Worm (Caenorhabditis elegans) whole organism, young adult: ENCODE data around the gene R13A1.5.

Source experiments
- B0035.1 ChIP-seq: sonication (generic microtip); optimal IDR thresholded peaks from 2 replicates; lab custom pipeline; 2016; ENCODE audit warnings: missing genetic modification characterization, mild to moderate bottlenecking, missing compliant biosample characterization, missing genotype, missing genetic modification reagents
- F52B5.7 ChIP-seq: sonication (generic microtip); optimal IDR thresholded peaks from 2 replicates; lab custom pipeline; 2016; ENCODE audit warnings: mild to moderate bottlenecking, missing genetic modification characterization, missing compliant biosample characterization
- Y56A3A.18 ChIP-seq: fragments of 200-800 bp; sonication (Bioruptor generic); IDR thresholded peaks from 2 replicates; pipeline ENCODE4 v1.3.6; 2022; ENCODE audit warnings: missing genetic modification reagents, missing genetic modification characterization, missing compliant biosample characterization
- madf-8 ChIP-seq: fragments of 200-800 bp; sonication (Bioruptor generic); conservative IDR thresholded peaks from 2 replicates; pipeline ENCODE4 v1.3.6; 2022; ENCODE audit warnings: missing genetic modification reagents, missing genetic modification characterization, missing compliant biosample characterization
- nfya-2 ChIP-seq: fragments of 200-800 bp; sonication (Bioruptor generic); IDR thresholded peaks from 2 replicates; pipeline ENCODE4 v1.3.6; 2022; ENCODE audit warnings: missing genetic modification reagents, missing genetic modification characterization, missing compliant biosample characterization

ce11 chrIV:7235382-7235917 is 43.8 kb upstream of the R13A1.5 start:
- TF ChIP-seq Y56A3A.18 (GFP tag; lab: Robert Waterston, UW) (no peak), nfya-2 (no peak), B0035.1 (tag; lab: Kevin White, UChicago) (no peak), F52B5.7 (tag; lab: Kevin White, UChicago) (no peak), madf-8 (GFP tag; lab: Robert Waterston, UW) (no peak)
